Fruit fly (Drosophila melanogaster): ENCODE data around the gene SMSr.

The SMSr gene

DNA sequence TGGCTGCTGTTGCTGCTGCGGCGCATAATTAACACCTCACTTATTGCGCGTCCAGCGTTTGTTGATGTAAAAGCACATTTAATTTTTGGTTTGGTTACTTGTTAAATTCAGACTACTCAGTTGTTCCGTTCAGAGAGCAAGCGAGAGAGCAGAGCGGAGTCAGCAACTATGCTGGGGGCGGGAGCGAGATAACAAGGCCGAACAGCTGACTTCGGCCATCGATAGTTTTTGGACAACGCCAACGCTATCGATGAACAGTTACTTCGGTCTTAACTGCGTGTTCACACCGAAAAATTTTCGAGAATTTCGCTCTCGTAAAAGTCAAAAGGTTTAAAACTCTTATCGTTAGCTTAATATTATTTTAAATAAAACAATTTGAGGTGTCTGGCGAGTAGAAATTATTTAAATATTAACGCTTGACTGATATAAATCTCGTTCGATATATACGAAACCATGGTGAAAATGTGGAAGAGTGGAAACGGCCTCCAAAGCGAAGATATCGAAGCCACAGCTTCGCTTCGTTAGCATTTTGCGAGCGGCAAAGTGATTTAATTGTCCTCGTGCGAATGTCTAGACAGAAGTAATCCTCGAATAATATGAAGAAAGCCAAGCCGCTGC lies at the start of gene SMSr, which contains the start of gene smid:
TSS of gene SMSr (minus strand) at position 116 of the 618 bp plus-strand sequence.
TSS of gene smid (plus strand) at position 256 of the 618 bp plus-strand sequence.
- TF ChIP-seq noc (tag; optimal IDR thresholded peaks at IDR 0.05): peak; percentile 39

DNA sequence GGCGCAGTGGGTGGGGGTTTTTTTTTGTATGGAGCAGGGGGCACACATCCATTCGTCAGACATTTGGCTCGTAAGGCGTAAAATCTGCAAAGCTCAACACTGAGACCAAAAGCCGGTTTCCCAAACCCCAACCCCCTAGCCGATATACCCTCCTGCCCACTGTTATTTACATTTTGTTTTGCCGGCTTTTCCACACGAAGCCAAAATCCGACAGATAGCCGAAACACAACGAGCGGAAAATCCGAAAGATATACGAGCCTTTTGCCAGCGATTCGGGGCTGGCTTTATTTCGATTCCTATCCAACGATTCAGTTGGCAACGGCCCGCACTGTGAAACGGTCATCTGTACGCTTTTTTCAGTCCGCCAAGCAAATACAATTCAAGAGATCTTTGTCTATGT lies 42.2 kb upstream of the SMSr start, which contains the start of gene CG42458:
TSS of gene CG42458 (plus strand) at position 311 of the 400 bp plus-strand sequence.
- TF ChIP-seq noc (tag; optimal IDR thresholded peaks at IDR 0.05): no peak

DNA sequence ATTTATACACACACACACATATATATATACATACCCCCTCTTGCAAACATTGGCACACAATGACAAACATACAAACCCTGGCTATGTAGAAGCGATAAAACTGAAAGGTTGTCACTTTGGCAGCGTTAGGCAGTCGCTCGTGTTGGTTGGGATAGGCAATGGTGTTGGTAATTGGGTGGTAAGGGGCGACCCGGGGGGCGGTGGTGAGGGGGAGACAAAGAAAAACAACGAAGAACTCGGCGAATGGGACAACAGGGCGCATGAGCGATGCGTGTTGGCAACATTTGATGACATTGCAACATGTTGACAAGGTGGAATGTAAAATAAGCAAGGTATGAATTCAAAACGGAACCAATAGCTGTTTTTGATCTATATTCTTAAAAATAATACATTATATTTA lies 41.3 kb upstream of the SMSr start:
- no peak for TF ChIP-seq noc (tag; optimal IDR thresholded peaks at IDR 0.05)

DNA sequence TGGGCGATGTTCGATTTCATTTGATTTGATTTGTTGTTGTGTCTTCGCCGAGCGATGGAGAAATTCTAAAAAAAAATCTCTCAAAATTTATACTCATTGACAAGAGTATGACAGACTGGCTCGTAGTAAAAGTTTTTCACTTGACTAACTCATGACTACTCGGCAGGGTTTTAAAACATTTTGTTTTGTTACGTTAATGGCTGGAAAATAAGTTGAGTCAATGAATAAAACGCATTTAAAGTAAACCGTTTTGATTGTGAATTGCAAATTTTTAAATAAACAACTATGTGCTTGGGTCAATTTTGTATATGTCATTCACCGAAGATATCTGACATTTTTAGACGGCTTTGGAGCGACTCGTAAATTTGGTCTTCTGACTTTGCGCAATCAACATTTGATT lies 22.8 kb upstream of the SMSr start, which contains the start of gene CG8560:
TSS of gene CG8560 (minus strand) at position 101 of the 400 bp plus-strand sequence.
- peak; percentile 48 for TF ChIP-seq noc (tag; optimal IDR thresholded peaks at IDR 0.05)

DNA sequence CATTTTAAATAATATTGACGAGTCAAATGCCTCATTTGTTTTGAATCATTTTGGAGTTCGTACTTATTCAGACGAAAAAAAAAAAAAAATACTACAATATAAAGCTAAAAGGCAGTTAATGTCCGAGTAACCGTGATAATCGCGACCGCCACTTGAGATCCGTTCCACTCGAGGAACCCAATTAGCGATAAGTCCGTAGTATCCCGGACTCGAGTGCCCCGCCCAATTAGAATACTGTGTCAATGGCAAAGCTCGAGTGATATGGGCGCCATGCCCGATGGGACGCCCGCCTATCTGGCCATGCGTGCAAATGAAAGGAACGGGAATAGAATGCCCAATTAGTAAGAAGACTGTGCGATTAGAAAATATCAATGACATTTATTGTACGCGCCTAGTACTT lies 20.7 kb upstream of the SMSr start:
- TF ChIP-seq noc (tag; optimal IDR thresholded peaks at IDR 0.05): no peak

DNA sequence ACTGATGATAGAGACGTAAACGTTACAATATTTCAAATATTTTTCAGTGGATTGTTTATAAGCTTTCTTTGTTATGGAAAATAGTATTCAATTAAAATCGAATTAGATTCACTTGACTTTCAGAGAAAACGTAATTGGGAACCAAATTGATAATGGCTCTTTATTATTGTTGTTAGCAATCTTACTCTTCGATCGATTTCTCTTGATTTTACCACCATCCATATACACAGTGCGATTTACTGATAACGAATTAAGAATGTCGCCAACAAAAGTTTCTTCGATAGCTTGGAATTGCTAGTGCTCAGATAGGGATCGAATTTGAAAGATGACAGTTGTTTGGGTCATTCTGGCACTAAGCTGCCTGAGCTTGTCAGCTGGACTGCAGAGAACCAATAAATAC lies 18.5 kb upstream of the SMSr start, which contains the start of gene CG18417:
TSS of gene CG18417 (plus strand) at position 301 of the 400 bp plus-strand sequence.
- TF ChIP-seq noc (tag; optimal IDR thresholded peaks at IDR 0.05): no peak

DNA sequence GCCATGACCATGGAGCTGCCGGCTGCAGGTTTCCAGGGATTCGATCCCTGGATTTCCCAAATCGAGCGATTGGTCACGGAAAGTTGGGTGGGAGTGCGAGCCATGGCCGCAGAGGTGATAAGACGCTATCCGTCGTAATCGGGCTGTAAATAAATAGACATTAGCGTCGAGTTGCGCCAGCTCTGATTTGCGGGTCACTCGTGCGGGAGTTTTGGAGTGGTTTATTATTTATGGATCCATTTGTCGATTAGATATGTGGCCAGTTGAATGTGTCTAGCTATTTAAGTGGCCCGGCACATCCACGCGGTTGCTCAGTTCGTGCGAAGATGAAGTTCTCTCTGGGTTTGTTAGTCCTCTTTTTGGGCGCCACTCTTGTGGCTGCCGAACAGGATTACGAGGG lies 16.7 kb upstream of the SMSr start, which contains the start of gene CG8562:
TSS of gene CG8562 (plus strand) at position 307 of the 400 bp plus-strand sequence.
- peak; percentile 81 for TF ChIP-seq noc (tag; optimal IDR thresholded peaks at IDR 0.05)

DNA sequence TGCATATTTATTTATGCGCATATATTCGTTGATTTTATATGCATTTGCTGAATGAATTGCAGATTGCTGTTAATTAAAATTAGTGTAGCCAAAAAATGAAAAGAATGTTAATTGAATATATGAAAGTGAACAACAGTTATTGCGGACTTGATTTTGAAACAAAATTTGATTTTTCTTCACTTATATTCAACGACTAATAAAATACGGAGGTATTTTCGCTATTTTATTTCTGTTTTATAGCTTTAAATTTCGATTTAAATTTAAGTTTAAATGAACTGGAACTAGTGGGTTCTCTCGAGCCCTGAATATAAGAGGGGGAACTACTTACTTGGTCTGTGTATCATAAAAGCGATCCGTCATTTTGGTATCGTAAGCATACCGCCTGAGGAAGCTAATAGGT lies 14.8 kb upstream of the SMSr start, which contains the start of gene CG32379:
TSS of gene CG32379 (plus strand) at position 301 of the 400 bp plus-strand sequence.
- no peak for TF ChIP-seq noc (tag; optimal IDR thresholded peaks at IDR 0.05)

DNA sequence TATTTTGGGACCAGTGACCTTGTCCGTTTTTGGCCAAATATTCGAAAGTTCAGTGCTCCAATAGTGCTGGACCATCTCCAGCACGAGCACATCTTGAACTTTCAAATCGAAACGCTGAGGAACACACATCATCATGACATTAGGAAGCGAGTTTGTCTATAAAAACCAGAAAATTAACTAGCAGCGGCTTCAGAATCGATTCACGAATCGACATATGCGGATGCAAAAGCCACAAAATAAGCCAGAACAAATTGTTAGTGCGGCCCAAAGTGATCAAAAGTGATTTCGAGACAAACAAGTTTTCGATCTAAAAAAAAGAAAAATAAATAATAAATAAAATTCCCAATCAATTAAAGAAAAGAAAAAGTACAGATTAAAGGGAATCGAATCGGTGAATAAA lies 9.2 kb upstream of the SMSr start, which contains the start of gene CG8563:
TSS of gene CG8563 (plus strand) at position 301 of the 400 bp plus-strand sequence.
- no peak for TF ChIP-seq noc (tag; optimal IDR thresholded peaks at IDR 0.05)

DNA sequence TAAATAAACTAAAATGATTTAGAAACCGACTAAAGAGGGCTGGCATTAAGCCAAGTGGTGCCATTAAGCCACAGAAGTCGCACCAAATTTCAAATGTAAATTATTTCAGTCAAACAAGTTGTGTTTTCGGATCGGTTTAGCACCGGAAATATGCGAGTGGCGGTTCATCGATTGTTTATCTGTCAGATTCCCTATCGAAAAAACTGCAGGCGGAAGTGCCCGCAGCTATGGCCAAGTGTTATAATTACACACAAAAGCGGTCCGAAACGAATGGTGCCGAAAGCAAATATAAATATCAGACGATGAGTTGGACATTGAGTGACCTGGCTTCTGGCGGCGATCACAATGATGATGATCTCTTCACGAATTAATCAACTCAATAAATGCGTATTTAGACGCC lies 8.7 kb upstream of the SMSr start:
- no peak for TF ChIP-seq noc (tag; optimal IDR thresholded peaks at IDR 0.05)

DNA sequence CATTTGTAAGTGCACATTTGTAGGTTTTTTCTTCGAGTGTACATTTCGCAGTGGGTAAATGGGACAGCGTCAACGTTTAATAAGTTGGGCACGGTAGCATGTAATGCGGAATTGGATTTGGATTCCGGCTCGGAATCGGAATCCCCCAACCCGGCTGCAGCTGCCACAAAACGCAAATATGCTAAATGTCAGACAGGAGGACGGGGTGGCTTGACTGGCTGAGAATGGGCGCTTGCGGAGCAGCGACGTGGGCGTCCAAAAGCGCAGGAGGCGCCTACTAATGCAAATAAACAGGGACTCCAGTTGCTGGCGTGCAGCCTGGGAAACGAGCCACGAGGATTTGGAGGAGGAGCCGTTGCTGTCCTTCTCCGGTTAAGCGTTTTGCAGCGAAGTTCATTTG lies 6.5 kb upstream of the SMSr start, which contains the start of gene CG8564:
TSS of gene CG8564 (minus strand) at position 101 of the 400 bp plus-strand sequence.
- no peak for TF ChIP-seq noc (tag; optimal IDR thresholded peaks at IDR 0.05)

DNA sequence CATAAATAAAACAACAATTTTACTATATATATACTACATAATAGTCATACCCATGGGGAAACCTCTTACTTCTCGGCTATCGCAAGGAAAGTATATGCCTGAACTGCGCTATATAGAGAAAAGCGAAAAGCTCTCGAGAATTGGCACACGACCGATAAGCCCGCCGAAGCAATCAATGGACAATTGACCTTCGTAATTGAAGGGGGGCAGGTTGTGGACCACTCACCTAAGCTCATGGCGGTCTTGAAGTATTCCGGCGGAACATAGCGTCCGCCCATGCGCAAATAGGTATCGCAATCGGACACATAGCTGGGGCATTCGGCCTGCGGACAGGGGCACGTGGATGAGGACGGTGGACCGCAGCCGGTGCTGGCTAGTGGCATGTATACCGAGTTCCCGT lies 879 bp downstream of the SMSr start:
- no peak for TF ChIP-seq noc (tag; optimal IDR thresholded peaks at IDR 0.05)

DNA sequence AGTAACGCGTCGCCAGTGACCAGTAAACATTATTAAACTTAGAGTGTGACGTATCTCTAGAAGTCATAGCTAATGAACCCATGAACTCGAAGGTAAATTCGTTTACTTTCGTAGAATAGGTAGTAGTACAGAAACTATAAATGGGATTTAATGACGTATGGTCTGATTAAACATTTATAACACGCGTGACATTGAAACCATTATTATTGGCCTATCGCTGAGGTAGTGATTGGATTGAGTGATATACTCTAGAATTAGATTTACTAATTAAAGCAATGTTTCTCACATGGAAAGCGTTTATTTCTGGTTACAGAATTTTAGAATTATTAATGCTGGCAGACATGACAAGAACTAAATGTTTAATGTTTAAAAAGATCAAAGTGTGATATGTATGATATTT lies 4.4 kb downstream of the SMSr start:
- no peak for TF ChIP-seq noc (tag; optimal IDR thresholded peaks at IDR 0.05)

DNA sequence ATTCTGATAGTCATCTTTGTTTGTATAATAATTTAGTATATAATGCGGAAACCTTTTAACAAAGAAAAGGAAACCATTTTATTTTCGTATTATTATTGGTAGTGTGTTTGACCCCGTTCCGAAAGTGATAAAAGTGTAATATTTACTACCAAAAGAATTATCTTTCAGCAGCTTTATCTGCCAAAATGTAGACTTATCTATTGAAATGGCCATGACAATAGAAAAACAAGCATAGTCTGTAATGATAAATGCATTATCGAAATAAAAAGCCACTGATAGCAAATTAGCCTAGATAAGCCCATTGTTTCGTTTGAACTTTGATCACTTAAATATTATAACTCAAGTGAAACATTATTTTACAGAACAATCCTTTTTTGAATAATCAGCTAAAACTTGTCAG lies 5.1 kb downstream of the SMSr start:
- no peak for TF ChIP-seq noc (tag; optimal IDR thresholded peaks at IDR 0.05)

DNA sequence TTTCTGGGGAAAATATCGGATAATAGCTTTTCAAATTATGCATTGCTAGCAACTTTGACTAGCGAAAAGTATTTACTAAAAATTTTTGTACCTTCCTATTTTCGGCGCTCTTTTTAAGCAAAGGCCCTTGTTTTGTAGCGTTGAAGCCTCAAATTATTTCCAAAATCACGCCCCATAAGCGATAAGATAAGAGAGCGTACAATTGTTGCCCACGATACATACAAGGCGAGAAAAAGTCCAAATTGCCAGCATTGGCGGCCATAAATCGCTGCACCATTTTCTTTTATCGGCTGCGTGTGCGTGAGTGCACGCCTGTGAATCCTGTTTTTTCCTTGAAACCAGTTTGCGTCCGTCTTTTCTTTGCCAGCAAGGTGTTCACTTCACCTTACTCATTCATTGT lies 10.0 kb downstream of the SMSr start:
- no peak for TF ChIP-seq noc (tag; optimal IDR thresholded peaks at IDR 0.05)

DNA sequence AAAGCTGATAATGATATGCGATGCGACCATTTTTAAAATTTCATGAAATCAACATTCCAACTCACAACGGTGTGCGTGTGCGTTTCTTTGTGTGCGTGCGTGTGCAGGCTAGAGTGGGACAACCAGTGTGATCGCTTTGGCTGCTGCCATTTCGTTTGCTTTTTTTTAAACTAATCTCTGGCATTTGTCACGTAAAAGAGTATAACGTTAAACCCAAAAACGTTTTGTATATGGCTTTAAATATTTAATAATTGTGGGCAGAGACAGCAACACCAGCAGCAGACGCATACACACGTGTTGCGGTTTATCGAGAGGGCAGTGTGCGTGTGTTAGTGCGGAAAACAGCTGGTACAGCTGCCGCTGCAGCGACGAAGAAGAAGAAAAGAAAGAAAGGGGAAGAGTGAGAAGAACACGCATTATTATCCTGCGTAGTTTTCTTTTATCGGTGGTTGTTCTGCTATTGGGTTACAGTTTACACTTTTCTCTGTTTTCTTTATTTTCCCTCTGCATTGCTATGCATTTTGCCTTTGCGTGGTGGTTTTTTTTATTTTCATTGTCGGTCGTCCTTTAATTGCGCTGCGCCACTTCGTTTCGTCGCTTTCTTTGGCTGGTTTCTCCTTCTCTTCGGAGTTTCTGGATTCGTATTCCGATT lies 10.9 kb downstream of the SMSr start:
- TF ChIP-seq noc (tag; optimal IDR thresholded peaks at IDR 0.05): peak; percentile 11

DNA sequence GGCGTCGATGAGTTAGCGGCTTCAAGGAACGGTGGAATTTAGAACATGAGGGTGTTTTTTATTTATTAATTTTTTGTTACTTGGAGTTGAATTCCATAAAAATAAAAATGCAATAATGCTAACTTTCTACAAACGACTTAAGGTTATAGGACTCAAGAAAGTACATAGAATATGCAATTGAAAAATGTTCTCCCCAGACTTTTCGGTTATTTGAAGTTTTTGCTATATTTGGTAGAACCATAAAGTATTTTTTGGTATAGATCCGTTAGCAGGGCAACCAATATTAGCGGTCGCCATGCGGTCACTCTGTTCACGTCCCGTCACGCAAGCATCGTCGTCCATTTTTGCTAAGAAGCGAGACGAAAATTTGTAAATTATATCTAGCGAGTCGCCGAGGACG lies 11.7 kb downstream of the SMSr start, which contains the start of gene akirin:
TSS of gene akirin (plus strand) at position 301 of the 400 bp plus-strand sequence.
- no peak for TF ChIP-seq noc (tag; optimal IDR thresholded peaks at IDR 0.05)

Measured in whole organism, larva.